Worm (Caenorhabditis elegans) whole organism, L4 larva: ENCODE data around the gene AH10.4.
A peak's percentile ranks its signal among the peaks of the same experiment; 100 is the strongest.

ENCODE experiments used
- F26F4.8 ChIP-seq: fragments of 200-800 bp; sonication (Bioruptor generic); conservative IDR thresholded peaks from 2 replicates; pipeline ENCODE4 v1.3.6; 2022; ENCODE audit warnings: missing genetic modification characterization, missing compliant biosample characterization
- F37D6.2 ChIP-seq: sonication (generic microtip); optimal IDR thresholded peaks from 2 replicates; lab custom pipeline; 2016; ENCODE audit warnings: mild to moderate bottlenecking, missing genetic modification characterization, missing compliant biosample characterization
- F44E2.7 ChIP-seq: fragments of 200-800 bp; sonication (Bioruptor generic); IDR thresholded peaks from 2 replicates; pipeline ENCODE4 v2.1.2; 2022; ENCODE audit warnings: missing genetic modification characterization, missing compliant biosample characterization
- T20F7.1 ChIP-seq: fragments of 200-800 bp; sonication (Bioruptor generic); optimal IDR thresholded peaks from 2 replicates; lab custom pipeline; 2018; ENCODE audit warnings: mild to moderate bottlenecking, missing genetic modification characterization, missing compliant biosample characterization
- Y48G9A.11 ChIP-seq: fragments of 200-800 bp; sonication (Bioruptor generic); IDR thresholded peaks from 2 replicates; pipeline ENCODE4 v1.3.6; 2022; ENCODE audit warnings: missing genetic modification reagents, missing genetic modification characterization, missing compliant biosample characterization
- Y5F2A.4 ChIP-seq: fragments of 200-800 bp; sonication (Bioruptor generic); optimal IDR thresholded peaks from 2 replicates; lab custom pipeline; 2018; ENCODE audit warnings: mild to moderate bottlenecking, missing genetic modification characterization, missing compliant biosample characterization
- ZK546.5 ChIP-seq, 2 experiments: sonication (generic microtip); optimal IDR thresholded peaks; 2 replicates each; lab custom pipeline; 2017; ENCODE audit warnings: missing biosample characterization in 2 of 2, missing genetic modification characterization in 2 of 2
- aly-2 ChIP-seq: sonication (generic microtip); optimal IDR thresholded peaks from 2 replicates; lab custom pipeline; 2018; ENCODE audit warnings: missing biosample characterization, missing genetic modification characterization
- ama-1 ChIP-seq: fragments of 150-350 bp; optimal IDR thresholded peaks from 2 replicates; lab custom pipeline; 2014; ENCODE audit warnings: inconsistent platforms, mixed read lengths
- arid-1 ChIP-seq: fragments of 200-800 bp; sonication (Bioruptor generic); conservative IDR thresholded peaks from 2 replicates; pipeline ENCODE4 v1.3.6; 2022; ENCODE audit warnings: missing genetic modification reagents, missing genetic modification characterization, missing compliant biosample characterization
- ceh-44 ChIP-seq: fragments of 200-800 bp; sonication (Bioruptor generic); IDR thresholded peaks from 2 replicates; pipeline ENCODE4 v1.3.6; 2022; ENCODE audit warnings: missing genetic modification reagents, missing genetic modification characterization, missing compliant biosample characterization
- ces-1 ChIP-seq: fragments of 150-350 bp; sonication (generic microtip); optimal IDR thresholded peaks from 4 replicates; lab custom pipeline; 2014; ENCODE audit warnings: missing biosample characterization, missing genetic modification reagents, missing genetic modification characterization
- cey-2 ChIP-seq: sonication (generic microtip); optimal IDR thresholded peaks from 3 replicates; lab custom pipeline; 2017; ENCODE audit warnings: missing genetic modification characterization, mild to moderate bottlenecking, missing compliant biosample characterization, antibody characterized with exemption, borderline replicate concordance; ENCODE audit not compliant: insufficient read depth
- ctbp-1 ChIP-seq: fragments of 200-800 bp; sonication (Bioruptor generic); IDR thresholded peaks from 2 replicates; pipeline ENCODE4 v1.3.6; 2022; ENCODE audit warnings: missing genetic modification reagents, missing genetic modification characterization, missing compliant biosample characterization
- daf-12 ChIP-seq: fragments of 150-350 bp; optimal IDR thresholded peaks from 2 replicates; lab custom pipeline; 2014; ENCODE audit warnings: missing biosample characterization, missing genetic modification reagents, missing genetic modification characterization
- daf-19 ChIP-seq: fragments of 200-800 bp; sonication (Bioruptor generic); conservative IDR thresholded peaks from 2 replicates; pipeline ENCODE4 v1.3.6; 2022; ENCODE audit warnings: missing genetic modification characterization, missing compliant biosample characterization
- dmd-8 ChIP-seq: fragments of 200-800 bp; sonication (Bioruptor generic); IDR thresholded peaks from 2 replicates; pipeline ENCODE4 v1.3.6; 2022; ENCODE audit warnings: missing genetic modification characterization, missing compliant biosample characterization
- dpl-1 ChIP-seq: fragments of 150-350 bp; optimal IDR thresholded peaks from 2 replicates; lab custom pipeline; 2014; ENCODE audit warnings: missing biosample characterization, missing genetic modification reagents, missing genetic modification characterization
- dve-1 ChIP-seq: sonication (generic microtip); optimal IDR thresholded peaks from 2 replicates; lab custom pipeline; 2017; ENCODE audit warnings: antibody characterized with exemption, mild to moderate bottlenecking, missing genetic modification characterization, missing compliant biosample characterization; ENCODE audit not compliant: insufficient read depth
- fos-1 ChIP-seq: fragments of 150-350 bp; optimal IDR thresholded peaks from 2 replicates; lab custom pipeline; 2014; ENCODE audit warnings: missing biosample characterization, missing genetic modification characterization
- lim-7 ChIP-seq: fragments of 200-800 bp; sonication (Bioruptor generic); IDR thresholded peaks from 2 replicates; pipeline ENCODE4 v1.3.6; 2022; ENCODE audit warnings: missing genetic modification characterization, missing compliant biosample characterization
- lin-1 ChIP-seq: fragments of 200-800 bp; sonication (Bioruptor generic); IDR thresholded peaks from 2 replicates; pipeline ENCODE4 v1.3.6; 2022; ENCODE audit warnings: missing genetic modification reagents, missing genetic modification characterization, missing compliant biosample characterization
- lin-13 ChIP-seq: fragments of 150-350 bp; optimal IDR thresholded peaks from 2 replicates; lab custom pipeline; 2014; ENCODE audit warnings: missing biosample characterization, missing genetic modification reagents, missing genetic modification characterization
- lin-15B ChIP-seq: fragments of 150-350 bp; sonication (generic microtip); optimal IDR thresholded peaks from 3 replicates; lab custom pipeline; 2014; ENCODE audit warnings: missing biosample characterization, missing genetic modification characterization
- lir-3 ChIP-seq: sonication (generic microtip); optimal IDR thresholded peaks from 2 replicates; lab custom pipeline; 2016; ENCODE audit warnings: mild to moderate bottlenecking, missing genetic modification characterization, missing compliant biosample characterization
- madf-5 ChIP-seq, 2 experiments: fragments of 200-800 bp; sonication (Bioruptor generic); IDR thresholded peaks; 2 replicates each; pipeline ENCODE4 v1.3.6; 2022; ENCODE audit warnings: missing compliant biosample characterization in 2 of 2, missing genetic modification characterization in 2 of 2
- madf-9 ChIP-seq: fragments of 200-800 bp; sonication (Bioruptor generic); conservative IDR thresholded peaks from 2 replicates; pipeline ENCODE4 v1.3.6; 2022; ENCODE audit warnings: missing genetic modification reagents, missing genetic modification characterization, missing compliant biosample characterization
- mes-2 ChIP-seq: sonication (generic microtip); optimal IDR thresholded peaks from 2 replicates; lab custom pipeline; 2016; ENCODE audit warnings: missing genotype, mild to moderate bottlenecking, missing genetic modification characterization, missing compliant biosample characterization; ENCODE audit not compliant: poor library complexity, severe bottlenecking
- nhr-11 ChIP-seq: fragments of 150-350 bp; optimal IDR thresholded peaks from 2 replicates; lab custom pipeline; 2014; ENCODE audit warnings: missing biosample characterization, missing genetic modification characterization
- nhr-28 ChIP-seq: fragments of 150-350 bp; optimal IDR thresholded peaks from 2 replicates; lab custom pipeline; 2014; ENCODE audit warnings: missing biosample characterization, missing genetic modification characterization
- nhr-42 ChIP-seq: fragments of 200-800 bp; sonication (Bioruptor generic); IDR thresholded peaks from 2 replicates; pipeline ENCODE4 v1.3.6; 2022; ENCODE audit warnings: missing genetic modification characterization, missing compliant biosample characterization
- nhr-76 ChIP-seq: fragments of 150-350 bp; optimal IDR thresholded peaks from 2 replicates; lab custom pipeline; 2014; ENCODE audit warnings: missing biosample characterization, missing genetic modification characterization
- nhr-77 ChIP-seq: fragments of 150-350 bp; optimal IDR thresholded peaks from 2 replicates; lab custom pipeline; 2014; ENCODE audit warnings: missing biosample characterization, missing genetic modification characterization
- pha-4 ChIP-seq, 2 experiments: fragments of 150-350 bp in 1 of 2; fragments of 200-800 bp in 1 of 2; sonication (Bioruptor generic) in 1 of 2; IDR thresholded peaks in 1 of 2; optimal IDR thresholded peaks in 1 of 2; 2 replicates each; pipeline versions ENCODE4 v1.3.6 to Lab custom; 2014 to 2022; ENCODE audit warnings: missing genetic modification characterization in 2 of 2, missing genetic modification reagents in 2 of 2, missing biosample characterization in 1 of 2, missing compliant biosample characterization in 1 of 2
- php-3 ChIP-seq: fragments of 200-800 bp; sonication (Bioruptor generic); IDR thresholded peaks from 2 replicates; pipeline ENCODE4 v1.3.6; 2022; ENCODE audit warnings: missing genetic modification reagents, missing genetic modification characterization, missing compliant biosample characterization
- saeg-2 ChIP-seq: fragments of 200-800 bp; sonication (Bioruptor generic); IDR thresholded peaks from 2 replicates; pipeline ENCODE4 v1.3.6; 2022; ENCODE audit warnings: missing genetic modification reagents, missing genetic modification characterization, missing compliant biosample characterization
- set-16 ChIP-seq: fragments of 200-800 bp; sonication (Bioruptor generic); IDR thresholded peaks from 2 replicates; pipeline ENCODE4 v1.3.6; 2022; ENCODE audit warnings: missing genetic modification reagents, missing genetic modification characterization, missing compliant biosample characterization
- snpc-1.2 ChIP-seq: fragments of 200-800 bp; sonication (Bioruptor generic); IDR thresholded peaks from 2 replicates; pipeline ENCODE4 v1.3.6; 2022; ENCODE audit warnings: missing genetic modification reagents, missing genetic modification characterization, missing compliant biosample characterization
- spr-3 ChIP-seq: fragments of 200-800 bp; sonication (Bioruptor generic); optimal IDR thresholded peaks from 2 replicates; lab custom pipeline; 2018; ENCODE audit warnings: mild to moderate bottlenecking, missing genetic modification characterization, missing compliant biosample characterization
- tag-97 ChIP-seq: fragments of 200-800 bp; sonication (Bioruptor generic); IDR thresholded peaks from 2 replicates; pipeline ENCODE4 v1.3.6; 2022; ENCODE audit warnings: missing genetic modification characterization, missing compliant biosample characterization
- tra-1 ChIP-seq: fragments of 200-800 bp; sonication (Bioruptor generic); IDR thresholded peaks from 2 replicates; pipeline ENCODE4 v1.3.6; 2022; ENCODE audit warnings: missing genetic modification reagents, missing genetic modification characterization, missing compliant biosample characterization
- unc-130 ChIP-seq: sonication (generic microtip); optimal IDR thresholded peaks from 2 replicates; lab custom pipeline; 2016; ENCODE audit warnings: missing genetic modification reagents, missing genetic modification characterization, missing compliant biosample characterization
- unc-62 ChIP-seq, 3 experiments: fragments of 150-350 bp in 1 of 3; sonication (generic microtip); optimal IDR thresholded peaks in 2 of 3; peaks in 1 of 3; 1 replicate in 1 of 3; 2 replicates in 2 of 3; lab custom pipeline; 2014 to 2017; ENCODE audit warnings: missing biosample characterization in 3 of 3, missing genetic modification characterization in 3 of 3, missing genetic modification reagents in 3 of 3, missing genotype in 1 of 3
- vab-7 ChIP-seq: fragments of 200-800 bp; sonication (Bioruptor generic); IDR thresholded peaks from 2 replicates; pipeline ENCODE4 v1.3.6; 2022; ENCODE audit warnings: missing genetic modification reagents, missing genetic modification characterization, missing compliant biosample characterization
- zag-1 ChIP-seq: fragments of 150-350 bp; optimal IDR thresholded peaks from 2 replicates; lab custom pipeline; 2014; ENCODE audit warnings: missing biosample characterization, missing genetic modification characterization
- zip-2 ChIP-seq: fragments of 150-350 bp; optimal IDR thresholded peaks from 2 replicates; lab custom pipeline; 2014; ENCODE audit warnings: missing biosample characterization, missing genetic modification characterization

The AH10.4 gene

ce11 chrV:14137766-14138165 lies at the start of gene AH10.4:
AH10.4 (minus strand) TSS chrV:14137866.
- peak; percentile 42; the same call in 1 of the 2 replicates for TF ChIP-seq set-16 (GFP tag; lab: Robert Waterston, UW)

ce11 chrV:14187104-14187503 lies 49.4 kb upstream of the AH10.4 start:
- TF ChIP-seq lin-15B (tag; lab: Kevin White, UChicago) (no peak), unc-62 (GFP tag; optimal IDR thresholded peaks at IDR 0.05 in 1 of 2; lab: Kevin White, UChicago) (peak in 1 of 2 experiments; percentile 99), unc-62 (tag; optimal IDR thresholded peaks at IDR 0.05; lab: Kevin White, UChicago) (no peak)

ce11 chrV:14185438-14185837 lies 47.8 kb upstream of the AH10.4 start, which contains the start of the genes trm-1 and ints-2:
trm-1 (minus strand) TSS chrV:14185612.
ints-2 (plus strand) TSS chrV:14185686.
- TF ChIP-seq php-3, result no peak
- TF ChIP-seq lin-15B (tag; lab: Kevin White, UChicago), result peak; percentile 83
- no peak for TF ChIP-seq zag-1 (tag; lab: Kevin White, UChicago)
- TF ChIP-seq F44E2.7 (GFP tag; lab: Robert Waterston, UW), result no peak
- no peak for TF ChIP-seq zip-2 (tag; lab: Kevin White, UChicago)
- no peak for TF ChIP-seq ceh-44 (GFP tag; lab: Robert Waterston, UW)
- no peak for TF ChIP-seq pha-4 (GFP tag; IDR thresholded peaks at IDR 0.05; lab: Robert Waterston, UW)
- no peak for TF ChIP-seq pha-4 (tag; optimal IDR thresholded peaks at IDR 0.05; lab: Kevin White, UChicago)
- no peak for TF ChIP-seq unc-62 (GFP tag; optimal IDR thresholded peaks at IDR 0.05 in 1 of 2; lab: Kevin White, UChicago)
- no peak for TF ChIP-seq unc-62 (tag; optimal IDR thresholded peaks at IDR 0.05; lab: Kevin White, UChicago)
- TF ChIP-seq cey-2 (tag; lab: Kevin White, UChicago), result no peak
- TF ChIP-seq lin-1 (GFP tag; lab: Robert Waterston, UW), result no peak
- no peak for TF ChIP-seq snpc-1.2 (GFP tag; lab: Robert Waterston, UW)
- no peak for TF ChIP-seq aly-2 (tag; lab: Kevin White, UChicago)
- no peak for TF ChIP-seq lin-13 (GFP tag; lab: Kevin White, UChicago)
- TF ChIP-seq nhr-28 (tag; lab: Kevin White, UChicago), result peak; percentile 28
- TF ChIP-seq Y5F2A.4 (GFP tag; lab: Kevin White, UChicago), result no peak
- TF ChIP-seq ctbp-1 (GFP tag; lab: Robert Waterston, UW), result no peak
- peak; percentile 46 for TF ChIP-seq nhr-77
- no peak for TF ChIP-seq daf-12 (tag; lab: Kevin White, UChicago)
- no peak for TF ChIP-seq F37D6.2 (tag; lab: Kevin White, UChicago)
- TF ChIP-seq dmd-8 (GFP tag; lab: Robert Waterston, UW), result no peak
- TF ChIP-seq ama-1 (lab: Kevin White, UChicago), result no peak
- no peak for TF ChIP-seq lim-7 (GFP tag; lab: Robert Waterston, UW)
- no peak for TF ChIP-seq F26F4.8 (GFP tag; lab: Robert Waterston, UW)
- peak; percentile 66 for TF ChIP-seq dpl-1 (GFP tag; lab: Kevin White, UChicago)
- no peak for TF ChIP-seq daf-19 (GFP tag; lab: Robert Waterston, UW)
- TF ChIP-seq tag-97 (GFP tag; lab: Robert Waterston, UW), result no peak
- TF ChIP-seq mes-2 (tag; lab: Kevin White, UChicago), result peak; percentile 85
- TF ChIP-seq lir-3, result no peak
- no peak for TF ChIP-seq saeg-2 (GFP tag; lab: Robert Waterston, UW)
- TF ChIP-seq T20F7.1 (GFP tag; lab: Kevin White, UChicago), result peak; percentile 63
- TF ChIP-seq unc-130 (GFP tag; lab: Kevin White, UChicago), result no peak
- TF ChIP-seq madf-9 (GFP tag; lab: Robert Waterston, UW), result no peak
- no peak for TF ChIP-seq set-16 (GFP tag; lab: Robert Waterston, UW)
- no peak for TF ChIP-seq madf-5 (GFP tag; IDR thresholded peaks at IDR 0.05; lab: Robert Waterston, UW)
- TF ChIP-seq arid-1, result no peak
- TF ChIP-seq ces-1 (GFP tag; lab: Kevin White, UChicago), result peak; percentile 5
- TF ChIP-seq Y48G9A.11 (GFP tag; lab: Robert Waterston, UW), result no peak
- TF ChIP-seq spr-3, result no peak
- TF ChIP-seq nhr-42 (GFP tag; lab: Robert Waterston, UW), result no peak
- no peak for TF ChIP-seq ZK546.5 (tag; optimal IDR thresholded peaks at IDR 0.05; lab: Kevin White, UChicago)
- TF ChIP-seq nhr-11 (tag; lab: Kevin White, UChicago), result peak; percentile 8
- peak; percentile 47 for TF ChIP-seq dve-1 (tag; lab: Kevin White, UChicago)
- TF ChIP-seq nhr-76, result no peak
- no peak for TF ChIP-seq tra-1 (GFP tag; lab: Robert Waterston, UW)
- no peak for TF ChIP-seq fos-1 (tag; lab: Kevin White, UChicago)
- TF ChIP-seq vab-7 (GFP tag; lab: Robert Waterston, UW), result no peak
